Fruit fly (Drosophila melanogaster) whole organism, wandering third instar larva: ENCODE results near the gene Ostgamma.

Experiments
- Abd-B ChIP-seq: fragments of >200 bp; optimal IDR thresholded peaks from 2 replicates; lab custom pipeline; 2017; ENCODE audit warnings: missing biosample characterization, missing genetic modification characterization
- CG32264 ChIP-seq: fragments of 200-800 bp; sonication (Bioruptor generic); optimal IDR thresholded peaks from 2 replicates; lab custom pipeline; 2016; ENCODE audit warnings: missing biosample characterization, missing genetic modification characterization
- CG9705 ChIP-seq: fragments of 200-800 bp; sonication (Bioruptor generic); optimal IDR thresholded peaks from 2 replicates; lab custom pipeline; 2018; ENCODE audit warnings: missing biosample characterization, mild to moderate bottlenecking, missing genetic modification characterization
- Dif ChIP-seq: fragments of 200-275, 200-300 bp; sonication (Bioruptor generic); optimal IDR thresholded peaks from 2 replicates; lab custom pipeline; 2018; ENCODE audit warnings: missing biosample characterization, missing genetic modification characterization; ENCODE audit not compliant: partially characterized antibody
- GATAd ChIP-seq: sonication (Bioruptor generic); optimal IDR thresholded peaks from 2 replicates; lab custom pipeline; 2016; ENCODE audit warnings: missing biosample characterization, missing genetic modification characterization
- HLH106 ChIP-seq: fragments of 200-800 bp; optimal IDR thresholded peaks from 3 replicates; lab custom pipeline; 2019; ENCODE audit warnings: missing biosample characterization, mild to moderate bottlenecking, missing genetic modification characterization, moderate library complexity
- Hnf4 ChIP-seq: fragments of 200-800 bp; sonication (Bioruptor generic); optimal IDR thresholded peaks from 2 replicates; lab custom pipeline; 2016; ENCODE audit warnings: missing biosample characterization, mild to moderate bottlenecking, missing genetic modification characterization
- Hr78 ChIP-seq: fragments of >200 bp; optimal IDR thresholded peaks from 2 replicates; lab custom pipeline; 2017; ENCODE audit warnings: missing biosample characterization, missing genetic modification characterization
- Hr83 ChIP-seq: fragments of 200-300 bp; sonication (Bioruptor generic); optimal IDR thresholded peaks from 2 replicates; lab custom pipeline; 2016; ENCODE audit warnings: missing biosample characterization, mild to moderate bottlenecking, missing genetic modification characterization, moderate library complexity; ENCODE audit not compliant: poor library complexity, severe bottlenecking
- Jra ChIP-seq: sonication (Bioruptor generic); optimal IDR thresholded peaks from 2 replicates; lab custom pipeline; 2016; ENCODE audit warnings: missing biosample characterization, missing genetic modification characterization
- Mio ChIP-seq: sonication (Bioruptor generic); optimal IDR thresholded peaks from 2 replicates; lab custom pipeline; 2016; ENCODE audit warnings: missing biosample characterization, missing genetic modification characterization
- N ChIP-seq: fragments of >200 bp; optimal IDR thresholded peaks from 2 replicates; lab custom pipeline; 2018; ENCODE audit warnings: missing biosample characterization, missing external identifiers, missing genetic modification characterization
- OdsH ChIP-seq: fragments of 200-800 bp; sonication (Bioruptor generic); optimal IDR thresholded peaks from 2 replicates; lab custom pipeline; 2016; ENCODE audit warnings: missing biosample characterization, mild to moderate bottlenecking, missing genetic modification characterization
- Rel ChIP-seq, 2 experiments: fragments of 200-800 bp; sonication (Bioruptor generic) in 1 of 2; optimal IDR thresholded peaks; 2 replicates in 1 of 2; 3 replicates in 1 of 2; lab custom pipeline; 2016 to 2019; ENCODE audit warnings: mild to moderate bottlenecking in 2 of 2, missing biosample characterization in 2 of 2, missing genetic modification characterization in 2 of 2, moderate library complexity in 1 of 2
- Sp1 ChIP-seq: fragments of 200-800 bp; sonication (Bioruptor generic); optimal IDR thresholded peaks from 3 replicates; lab custom pipeline; 2019; ENCODE audit warnings: missing biosample characterization, mild to moderate bottlenecking, missing genetic modification characterization, moderate library complexity
- Vsx2 ChIP-seq: fragments of 200-300, 225-300 bp; sonication (Bioruptor generic); optimal IDR thresholded peaks from 2 replicates; lab custom pipeline; 2018; ENCODE audit warnings: missing biosample characterization, missing genetic modification characterization; ENCODE audit not compliant: partially characterized antibody
- br ChIP-seq: fragments of 200-800 bp; sonication (Bioruptor generic); optimal IDR thresholded peaks from 2 replicates; lab custom pipeline; 2016; ENCODE audit warnings: missing biosample characterization, missing genetic modification characterization
- dl ChIP-seq, 2 experiments: fragments of 175-275, 200-275 bp in 1 of 2; fragments of 200-275 bp in 1 of 2; sonication (Bioruptor generic); optimal IDR thresholded peaks; lab custom pipeline; 2018; ENCODE audit warnings: mild to moderate bottlenecking in 2 of 2, missing biosample characterization in 2 of 2, missing genetic modification characterization in 2 of 2, moderate library complexity in 2 of 2; ENCODE audit not compliant: partially characterized antibody in 2 of 2, insufficient read depth in 1 of 2
- dsf ChIP-seq: sonication (Bioruptor generic); optimal IDR thresholded peaks from 2 replicates; lab custom pipeline; 2016; ENCODE audit warnings: missing biosample characterization, missing genetic modification characterization, borderline replicate concordance
- ey ChIP-seq: fragments of 200-800 bp; sonication (Bioruptor generic); optimal IDR thresholded peaks from 2 replicates; lab custom pipeline; 2016; ENCODE audit warnings: missing biosample characterization, missing genetic modification characterization
- foxo ChIP-seq, 2 experiments: fragments of 200-800 bp; sonication (Bioruptor generic); optimal IDR thresholded peaks; 2 replicates in 1 of 2; 3 replicates in 1 of 2; lab custom pipeline; 2016 to 2017; ENCODE audit warnings: missing biosample characterization in 2 of 2, missing genetic modification characterization in 2 of 2
- fru ChIP-seq: fragments of 200-800 bp; sonication (Bioruptor generic); optimal IDR thresholded peaks from 3 replicates; lab custom pipeline; 2016; ENCODE audit warnings: missing biosample characterization, mild to moderate bottlenecking, missing genetic modification characterization
- h ChIP-seq: fragments of 200-800 bp; sonication (Bioruptor generic); optimal IDR thresholded peaks from 3 replicates; lab custom pipeline; 2016; ENCODE audit warnings: missing biosample characterization, mild to moderate bottlenecking, missing genetic modification characterization
- lola ChIP-seq: fragments of >200 bp; optimal IDR thresholded peaks from 2 replicates; lab custom pipeline; 2017; ENCODE audit warnings: missing biosample characterization, missing genetic modification characterization
- psq ChIP-seq: fragments of 200-800 bp; sonication (Bioruptor generic); optimal IDR thresholded peaks from 3 replicates; lab custom pipeline; 2017; ENCODE audit warnings: missing biosample characterization, mild to moderate bottlenecking, missing genetic modification characterization, moderate library complexity
- rgr ChIP-seq: fragments of 200-800 bp; sonication (Bioruptor generic); optimal IDR thresholded peaks from 3 replicates; lab custom pipeline; 2016; ENCODE audit warnings: missing biosample characterization, mild to moderate bottlenecking, missing genetic modification characterization
- sage ChIP-seq: fragments of 200-800 bp; sonication (Bioruptor generic); optimal IDR thresholded peaks from 2 replicates; lab custom pipeline; 2016; ENCODE audit warnings: missing biosample characterization, mild to moderate bottlenecking, missing genetic modification characterization
- sv ChIP-seq: fragments of 200-800 bp; sonication (Bioruptor generic); optimal IDR thresholded peaks from 3 replicates; lab custom pipeline; 2016; ENCODE audit warnings: missing biosample characterization, missing genetic modification characterization
- tai ChIP-seq: sonication (Bioruptor generic); optimal IDR thresholded peaks from 2 replicates; lab custom pipeline; 2016; ENCODE audit warnings: missing biosample characterization, missing genetic modification characterization
- usp ChIP-seq: fragments of >200 bp; optimal IDR thresholded peaks from 2 replicates; lab custom pipeline; 2017; ENCODE audit warnings: missing biosample characterization, missing genetic modification characterization
- woc ChIP-seq: sonication (Bioruptor generic); optimal IDR thresholded peaks from 2 replicates; lab custom pipeline; 2016; ENCODE audit warnings: missing biosample characterization, mild to moderate bottlenecking, missing genetic modification characterization

Ostgamma gene

DNA sequence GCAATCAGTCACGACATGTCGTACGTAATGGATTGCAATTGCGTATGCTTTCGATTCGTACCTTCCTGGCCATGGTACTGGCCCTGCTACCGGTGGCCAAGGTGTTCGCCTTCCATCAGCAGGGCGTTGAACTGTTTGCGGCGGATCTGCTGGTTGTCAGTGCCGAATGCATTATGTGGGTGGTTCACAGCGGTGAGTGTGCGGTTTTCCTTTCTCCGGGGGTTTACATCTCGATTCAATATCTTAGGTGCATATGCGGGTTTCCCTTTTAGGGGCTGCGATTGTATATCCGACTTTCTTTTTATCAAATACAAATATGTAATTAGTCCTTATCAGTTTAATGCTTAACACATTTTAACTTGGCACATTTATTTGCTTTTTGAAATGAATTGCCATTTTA is 3.7 kb upstream of the Ostgamma start:
- TF ChIP-seq Rel (GFP tag; optimal IDR thresholded peaks at IDR 0.05; lab: Kevin White, UChicago) = no peak
- peak; percentile 98 for TF ChIP-seq Rel (tag; optimal IDR thresholded peaks at IDR 0.05; lab: Kevin White, UChicago)
- no peak for TF ChIP-seq Dif (GFP tag; lab: Kevin White, UChicago)

DNA sequence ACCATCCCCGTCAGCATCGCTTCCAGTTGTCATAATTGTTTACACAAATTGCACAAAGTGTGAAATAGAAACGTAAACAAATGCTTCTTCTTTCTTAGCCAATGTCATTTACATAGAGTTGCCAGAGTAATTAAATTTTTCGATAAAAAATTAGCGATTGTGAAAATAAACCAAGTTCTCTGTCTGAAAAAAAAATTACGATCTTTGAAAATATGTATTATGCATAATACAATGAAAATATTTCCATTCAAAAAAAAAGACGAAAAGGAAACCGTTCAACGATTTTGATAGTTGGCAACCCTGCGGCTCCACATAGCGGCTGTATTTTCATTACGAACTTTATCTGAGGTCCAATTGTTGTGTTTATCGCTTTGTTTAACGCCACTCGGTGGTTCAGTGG is 3.1 kb upstream of the Ostgamma start, which contains the start of the genes CG7810 and CG7806:
Gene CG7810, minus strand, starts transcription at position 105 of the 400 bp plus-strand sequence.
Gene CG7806, plus strand, starts transcription at position 309 of the 400 bp plus-strand sequence.
- TF ChIP-seq dsf (GFP tag; lab: Kevin White, UChicago) (peak; percentile 90), GATAd (GFP tag; lab: Kevin White, UChicago) (peak; percentile 64), dl (GFP tag; optimal IDR thresholded peaks at IDR 0.05; lab: Kevin White, UChicago; ENCODE audit: insufficient read depth in 1 of 2, partially characterized antibody in 2 of 2) (no peak), sage (GFP tag; lab: Kevin White, UChicago) (no peak), Hnf4 (GFP tag; lab: Kevin White, UChicago) (peak; percentile 94), OdsH (peak; percentile 92), Mio (GFP tag; lab: Kevin White, UChicago) (peak; percentile 41), N (GFP tag; lab: Kevin White, UChicago) (no peak), foxo (GFP tag; optimal IDR thresholded peaks at IDR 0.05; lab: Kevin White, UChicago) (peak; percentile 70 to 90), Abd-B (GFP tag; lab: Kevin White, UChicago) (no peak), Jra (GFP tag; lab: Kevin White, UChicago) (peak; percentile 87), HLH106 (tag; lab: Kevin White, UChicago) (peak; percentile 87), psq (GFP tag; lab: Kevin White, UChicago) (peak; percentile 84), woc (GFP tag; lab: Kevin White, UChicago) (peak; percentile 84), Rel (GFP tag; optimal IDR thresholded peaks at IDR 0.05; lab: Kevin White, UChicago) (no peak), Rel (tag; optimal IDR thresholded peaks at IDR 0.05; lab: Kevin White, UChicago) (peak; percentile 80), CG32264 (GFP tag; lab: Kevin White, UChicago) (no peak), h (peak; percentile 93), fru (no peak), CG9705 (peak; percentile 77), sv (GFP tag; lab: Kevin White, UChicago) (peak; percentile 69), rgr (peak; percentile 95), Sp1 (GFP tag; lab: Kevin White, UChicago) (peak; percentile 90), usp (GFP tag; lab: Kevin White, UChicago) (no peak), ey (peak; percentile 91), Hr83 (GFP tag; lab: Kevin White, UChicago) (peak; percentile 72)
- TF ChIP-seq, all 38 proteins: peak for 18

DNA sequence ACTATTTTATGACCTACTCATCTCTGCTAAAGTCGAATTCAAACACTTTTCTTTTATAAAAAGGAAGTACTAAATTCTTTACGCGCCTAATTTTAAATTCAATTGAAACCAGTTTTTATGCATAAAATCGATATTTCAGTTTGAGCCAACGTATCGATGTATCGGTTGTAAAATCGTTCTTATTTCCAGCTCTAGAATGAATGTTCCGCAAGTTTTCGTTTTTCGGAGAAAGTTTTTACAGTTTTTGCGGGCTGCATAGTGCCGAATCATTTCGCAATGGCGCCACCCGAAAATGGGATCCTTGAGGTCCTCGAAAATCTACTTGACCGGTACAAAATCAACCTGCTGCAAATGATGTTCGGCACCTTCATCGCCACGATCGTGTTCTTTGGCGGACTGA is 2.6 kb downstream of the Ostgamma start, which contains the start of gene CG7840:
Gene CG7840, plus strand, starts transcription at position 178 of the 400 bp plus-strand sequence.
- TF ChIP-seq Rel (GFP tag; optimal IDR thresholded peaks at IDR 0.05; lab: Kevin White, UChicago) (no peak), Rel (tag; optimal IDR thresholded peaks at IDR 0.05; lab: Kevin White, UChicago) (no peak), lola (GFP tag; lab: Kevin White, UChicago) (no peak)

DNA sequence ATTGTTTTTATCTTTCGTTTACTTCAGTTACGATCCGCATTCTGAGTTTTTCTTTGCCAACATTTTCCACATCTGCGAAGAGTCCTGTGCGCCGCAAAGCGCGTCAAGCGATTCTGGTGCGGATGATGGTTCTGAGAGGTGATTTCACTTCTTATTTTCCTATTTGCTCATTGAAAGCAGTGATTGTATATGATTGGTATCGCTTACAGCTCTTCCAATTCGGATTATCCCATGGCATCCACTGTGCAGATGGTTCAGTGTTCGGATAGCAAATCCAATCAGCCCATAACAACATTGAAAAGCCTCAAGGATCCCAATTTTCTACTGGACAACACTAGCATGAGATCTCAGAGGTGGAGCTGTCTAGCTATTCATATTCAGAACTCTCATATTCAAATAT is 3.4 kb downstream of the Ostgamma start:
- TF ChIP-seq br (no peak), GATAd (GFP tag; lab: Kevin White, UChicago) (no peak), ey (no peak), CG9705 (no peak), sv (GFP tag; lab: Kevin White, UChicago) (no peak), lola (GFP tag; lab: Kevin White, UChicago) (no peak), usp (GFP tag; lab: Kevin White, UChicago) (no peak), psq (GFP tag; lab: Kevin White, UChicago) (no peak), h (no peak), dsf (GFP tag; lab: Kevin White, UChicago) (no peak), Mio (GFP tag; lab: Kevin White, UChicago) (no peak), rgr (no peak), foxo (GFP tag; optimal IDR thresholded peaks at IDR 0.05; lab: Kevin White, UChicago) (no peak), Hr83 (GFP tag; lab: Kevin White, UChicago) (no peak), Vsx2 (GFP tag; lab: Kevin White, UChicago) (no peak), tai (GFP tag; lab: Kevin White, UChicago) (no peak), Abd-B (GFP tag; lab: Kevin White, UChicago) (no peak), Hnf4 (GFP tag; lab: Kevin White, UChicago) (no peak), OdsH (no peak), Hr78 (GFP tag; lab: Kevin White, UChicago) (no peak)
